Fruit fly (Drosophila melanogaster): ENCODE measurements around the gene CG42784.

dm6 chr2L:13527541-13527940 is 112.3 kb downstream of the CG42784 start, which contains the start of gene CG33640:
- TF ChIP-seq Ets98B (GFP tag; IDR thresholded peaks at IDR 0.05) = no peak
- no peak for TF ChIP-seq CG4496 (GFP tag; IDR thresholded peaks at IDR 0.05)
- no peak for TF ChIP-seq gl (tag; optimal IDR thresholded peaks at IDR 0.05)
- TF ChIP-seq CG9948 (tag; optimal IDR thresholded peaks at IDR 0.05) = no peak
- no peak for TF ChIP-seq CG8159 (tag; optimal IDR thresholded peaks at IDR 0.05)
